Fruit fly (Drosophila melanogaster) Kc167 (cell line): ENCODE data around the gene CG13004.

Experiments used
- Myc ChIP-seq: fragments of >200 bp; optimal IDR thresholded peaks from 2 replicates; lab custom pipeline; 2017; ENCODE audit warnings: missing external identifiers
- Sin3A ChIP-seq: fragments of >200 bp; optimal IDR thresholded peaks from 2 replicates; lab custom pipeline; 2018; ENCODE audit warnings: missing external identifiers
- h ChIP-seq: fragments of >200 bp; optimal IDR thresholded peaks from 3 replicates; lab custom pipeline; 2018; ENCODE audit warnings: missing external identifiers
- insv ChIP-seq: fragments of >200 bp; optimal IDR thresholded peaks from 3 replicates; lab custom pipeline; 2018; ENCODE audit warnings: missing external identifiers
- psq ChIP-seq: fragments of >200 bp; optimal IDR thresholded peaks from 2 replicates; lab custom pipeline; 2017; ENCODE audit warnings: missing external identifiers
- ttk ChIP-seq: sonication (Bioruptor generic); optimal IDR thresholded peaks from 2 replicates; lab custom pipeline; 2017; ENCODE audit warnings: missing external identifiers

dm6 chrX:16859732-16860131 lies 24.4 kb upstream of the CG13004 start:
- no peak for TF ChIP-seq h (lab: Kevin White, UChicago)
- TF ChIP-seq psq, result no peak
- TF ChIP-seq Sin3A (lab: Kevin White, UChicago), result no peak
- TF ChIP-seq ttk, result no peak
- TF ChIP-seq Myc (lab: Kevin White, UChicago), result no peak
- no peak for TF ChIP-seq insv (lab: Kevin White, UChicago)
